Worm (Caenorhabditis elegans) whole organism, mixed stage, embryonic: ENCODE data around the gene M01B2.13.

Source experiments
- M03D4.4 ChIP-seq: sonication (generic microtip); optimal IDR thresholded peaks from 2 replicates; lab custom pipeline; 2017; ENCODE audit warnings: mild to moderate bottlenecking, missing genetic modification characterization, missing compliant biosample characterization
- bed-3 ChIP-seq: fragments of 200-800 bp; sonication (Bioruptor generic); optimal IDR thresholded peaks from 3 replicates; lab custom pipeline; 2018; ENCODE audit warnings: mild to moderate bottlenecking, missing genetic modification characterization, moderate library complexity, missing compliant biosample characterization
- blmp-1 ChIP-seq: fragments of 150-350 bp; optimal IDR thresholded peaks from 2 replicates; lab custom pipeline; 2014; ENCODE audit warnings: missing biosample characterization, missing genetic modification characterization
- ceh-39 ChIP-seq: fragments of 150-350 bp; optimal IDR thresholded peaks from 2 replicates; lab custom pipeline; 2014; ENCODE audit warnings: missing biosample characterization, missing genetic modification characterization
- ceh-43 ChIP-seq: fragments of 200-800 bp; sonication (Bioruptor generic); optimal IDR thresholded peaks from 2 replicates; lab custom pipeline; 2018; ENCODE audit warnings: mild to moderate bottlenecking, missing genetic modification characterization, moderate library complexity, missing compliant biosample characterization
- ces-1 ChIP-seq: fragments of 150-350 bp; optimal IDR thresholded peaks from 2 replicates; lab custom pipeline; 2014; ENCODE audit warnings: missing biosample characterization, missing genetic modification reagents, missing genetic modification characterization
- cnd-1 ChIP-seq: fragments of 200-800 bp; sonication (Bioruptor generic); optimal IDR thresholded peaks from 2 replicates; lab custom pipeline; 2018; ENCODE audit warnings: mild to moderate bottlenecking, missing genetic modification characterization, missing compliant biosample characterization
- drap-1 ChIP-seq: fragments of 200-800 bp; sonication (Bioruptor generic); optimal IDR thresholded peaks from 3 replicates; lab custom pipeline; 2018; ENCODE audit warnings: mild to moderate bottlenecking, missing genetic modification characterization, missing compliant biosample characterization
- elt-3 ChIP-seq: fragments of 150-350 bp; optimal IDR thresholded peaks from 2 replicates; lab custom pipeline; 2014; ENCODE audit warnings: missing biosample characterization, missing genetic modification characterization
- flh-1 ChIP-seq: fragments of 200-800 bp; sonication (Bioruptor generic); optimal IDR thresholded peaks from 2 replicates; lab custom pipeline; 2018; ENCODE audit warnings: mild to moderate bottlenecking, missing genetic modification characterization, moderate library complexity, missing compliant biosample characterization
- ham-2 ChIP-seq: fragments of 200-800 bp; sonication (Bioruptor generic); optimal IDR thresholded peaks from 2 replicates; lab custom pipeline; 2018; ENCODE audit warnings: mild to moderate bottlenecking, missing genetic modification characterization, missing compliant biosample characterization
- lin-13 ChIP-seq: fragments of 150-350 bp; optimal IDR thresholded peaks from 2 replicates; lab custom pipeline; 2014; ENCODE audit warnings: missing biosample characterization, missing genetic modification characterization
- lin-32 ChIP-seq: fragments of 200-800 bp; sonication (Bioruptor generic); optimal IDR thresholded peaks from 2 replicates; lab custom pipeline; 2018; ENCODE audit warnings: mild to moderate bottlenecking, missing genetic modification characterization, missing compliant biosample characterization
- lsy-2 ChIP-seq: fragments of 150-350 bp; optimal IDR thresholded peaks from 2 replicates; lab custom pipeline; 2014; ENCODE audit warnings: missing biosample characterization, missing genetic modification characterization
- mab-5 ChIP-seq: fragments of 150-350 bp; optimal IDR thresholded peaks from 2 replicates; lab custom pipeline; 2014; ENCODE audit warnings: missing biosample characterization, missing genetic modification characterization
- mep-1 ChIP-seq: fragments of 150-350 bp; optimal IDR thresholded peaks from 2 replicates; lab custom pipeline; 2017; ENCODE audit warnings: missing biosample characterization, missing genetic modification reagents, missing genetic modification characterization, inconsistent platforms
- mls-2 ChIP-seq: sonication (generic microtip); optimal IDR thresholded peaks from 2 replicates; lab custom pipeline; 2016; ENCODE audit warnings: mild to moderate bottlenecking, missing genetic modification characterization, moderate library complexity, missing compliant biosample characterization
- nhr-12 ChIP-seq: fragments of 150-350 bp; optimal IDR thresholded peaks from 2 replicates; lab custom pipeline; 2014; ENCODE audit warnings: missing biosample characterization, missing genetic modification characterization
- nhr-2 ChIP-seq: fragments of 150-350 bp; optimal IDR thresholded peaks from 2 replicates; lab custom pipeline; 2014; ENCODE audit warnings: missing biosample characterization, missing genetic modification characterization
- nhr-237 ChIP-seq: fragments of 150-350 bp; optimal IDR thresholded peaks from 2 replicates; lab custom pipeline; 2014; ENCODE audit warnings: missing biosample characterization, missing genetic modification characterization
- nhr-28 ChIP-seq: fragments of 150-350 bp; optimal IDR thresholded peaks from 2 replicates; lab custom pipeline; 2014; ENCODE audit warnings: missing biosample characterization, missing genetic modification characterization
- nhr-76 ChIP-seq: sonication (generic microtip); optimal IDR thresholded peaks from 2 replicates; lab custom pipeline; 2017; ENCODE audit warnings: missing biosample characterization, missing genetic modification characterization
- pha-4 ChIP-seq: fragments of 150-350 bp; optimal IDR thresholded peaks from 2 replicates; lab custom pipeline; 2018; ENCODE audit warnings: missing biosample characterization, missing genetic modification reagents, missing genetic modification characterization
- snpc-4 ChIP-seq: fragments of 150-350 bp; optimal IDR thresholded peaks from 2 replicates; lab custom pipeline; 2014; ENCODE audit warnings: missing biosample characterization, missing genetic modification characterization
- sptf-1 ChIP-seq: sonication (generic microtip); optimal IDR thresholded peaks from 2 replicates; lab custom pipeline; 2017; ENCODE audit warnings: mild to moderate bottlenecking, missing genetic modification characterization, moderate library complexity, missing compliant biosample characterization
- tbx-8 ChIP-seq: fragments of 200-800 bp; sonication (Bioruptor generic); optimal IDR thresholded peaks from 2 replicates; lab custom pipeline; 2018; ENCODE audit warnings: mild to moderate bottlenecking, missing genetic modification characterization, moderate library complexity, missing compliant biosample characterization
- unc-120 ChIP-seq: sonication (generic microtip); optimal IDR thresholded peaks from 2 replicates; lab custom pipeline; 2017; ENCODE audit warnings: missing genetic modification characterization, missing compliant biosample characterization; ENCODE audit not compliant: poor library complexity, severe bottlenecking
- unc-39 ChIP-seq: fragments of 150-350 bp; optimal IDR thresholded peaks from 2 replicates; lab custom pipeline; 2014; ENCODE audit warnings: missing biosample characterization, missing genetic modification characterization
- unc-62 ChIP-seq: fragments of 150-350 bp; optimal IDR thresholded peaks from 2 replicates; lab custom pipeline; 2014; ENCODE audit warnings: missing biosample characterization, missing genetic modification reagents, missing genetic modification characterization
- zip-8 ChIP-seq: fragments of 150-350 bp; optimal IDR thresholded peaks from 2 replicates; lab custom pipeline; 2014; ENCODE audit warnings: missing biosample characterization, missing genetic modification characterization
- ztf-11 ChIP-seq: fragments of 150-350 bp; optimal IDR thresholded peaks from 2 replicates; lab custom pipeline; 2014; ENCODE audit warnings: missing biosample characterization, missing genetic modification characterization

Gene M01B2.13

DNA sequence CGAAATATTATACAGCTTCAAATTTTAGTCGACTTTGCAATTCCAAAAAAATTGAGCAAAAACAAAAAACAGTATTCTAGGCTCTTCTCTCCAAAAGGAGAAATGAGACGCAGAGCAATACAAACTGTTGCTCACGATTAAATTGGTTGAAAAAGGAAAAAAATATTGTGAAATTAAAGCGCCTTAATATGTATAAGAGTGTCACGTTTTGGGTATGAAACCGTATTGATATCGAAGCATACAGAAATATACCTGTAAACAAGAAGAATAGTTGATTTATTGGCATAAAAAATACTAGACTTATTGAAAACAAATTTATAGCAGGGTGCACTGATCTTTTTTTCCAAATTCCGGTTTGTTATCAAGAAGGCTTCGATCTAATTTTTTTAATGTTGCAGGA is at the start of gene M01B2.13:
Gene M01B2.13 (minus strand): TSS at position 101 of the 400 bp plus-strand sequence.
- no peak for TF ChIP-seq sptf-1
- TF ChIP-seq lin-32 (GFP tag; lab: Kevin White, UChicago), result no peak

DNA sequence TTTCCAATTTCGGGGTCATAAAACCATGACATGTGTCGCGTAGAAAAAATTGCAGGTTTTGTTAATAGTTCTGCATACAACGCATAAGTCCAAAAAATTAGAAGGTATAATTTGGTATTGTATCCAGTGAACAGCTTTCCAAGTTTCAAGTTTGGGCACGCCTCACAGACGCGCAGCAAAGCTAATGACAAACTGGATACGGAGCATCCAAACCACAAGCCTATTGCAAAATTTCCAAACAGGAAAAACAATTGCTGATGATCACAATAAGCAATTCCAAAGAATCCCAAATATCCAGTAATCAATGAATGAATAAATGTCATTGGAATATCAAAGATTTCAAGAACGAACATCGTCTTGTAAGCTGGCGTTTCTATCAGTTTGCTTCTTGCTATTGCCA is 47.8 kb upstream of the M01B2.13 start:
- TF ChIP-seq zip-8, result no peak

DNA sequence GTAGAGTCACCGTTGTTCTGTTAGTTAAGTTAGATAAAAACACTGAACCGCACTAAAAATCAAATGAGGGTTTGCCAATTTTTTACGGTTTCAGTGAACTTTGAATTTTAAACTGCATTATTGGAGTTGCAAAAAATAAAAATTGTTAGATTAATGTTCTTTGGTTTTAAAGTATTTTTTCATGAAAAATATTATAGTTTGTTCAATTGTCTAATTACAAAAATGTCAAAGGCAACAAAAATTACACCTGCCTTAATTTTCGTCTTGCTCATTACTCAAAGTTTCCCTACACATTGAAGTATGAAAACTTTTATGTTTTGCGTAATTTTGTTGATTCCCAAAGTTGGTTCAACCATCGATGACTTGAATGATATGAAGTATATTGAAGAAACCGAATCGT is 45.1 kb upstream of the M01B2.13 start, which contains the start of gene irld-62:
Gene irld-62 (plus strand): TSS at position 301 of the 400 bp plus-strand sequence.
- TF ChIP-seq cnd-1 (tag; lab: Kevin White, UChicago) (no peak), ces-1 (GFP tag; lab: Kevin White, UChicago) (no peak), mep-1 (no peak), tbx-8 (no peak), lin-13 (no peak), mab-5 (tag; lab: Kevin White, UChicago) (no peak), nhr-237 (no peak), mls-2 (tag; lab: Kevin White, UChicago) (no peak), snpc-4 (tag; lab: Kevin White, UChicago) (no peak), drap-1 (GFP tag; lab: Kevin White, UChicago) (no peak), ceh-43 (GFP tag; lab: Kevin White, UChicago) (no peak), lsy-2 (tag; lab: Kevin White, UChicago) (no peak), unc-120 (tag; lab: Kevin White, UChicago) (no peak), pha-4 (tag; lab: Kevin White, UChicago) (no peak), nhr-28 (tag; lab: Kevin White, UChicago) (no peak), M03D4.4 (tag; lab: Kevin White, UChicago) (no peak)

- no peak for TF ChIP-seq elt-3 (tag; lab: Kevin White, UChicago)
- no peak for TF ChIP-seq ceh-39 (tag; lab: Kevin White, UChicago)
- TF ChIP-seq pha-4 (tag; lab: Kevin White, UChicago), result no peak
- TF ChIP-seq nhr-28 (tag; lab: Kevin White, UChicago), result no peak
- TF ChIP-seq unc-62 (GFP tag; lab: Kevin White, UChicago), result no peak
These were observed 43.3 kb upstream of the M01B2.13 start, which contains the start of gene srz-10 for ce11 chrV:15309011-15309410. srz-10 (minus strand) TSS chrV:15309098.

DNA sequence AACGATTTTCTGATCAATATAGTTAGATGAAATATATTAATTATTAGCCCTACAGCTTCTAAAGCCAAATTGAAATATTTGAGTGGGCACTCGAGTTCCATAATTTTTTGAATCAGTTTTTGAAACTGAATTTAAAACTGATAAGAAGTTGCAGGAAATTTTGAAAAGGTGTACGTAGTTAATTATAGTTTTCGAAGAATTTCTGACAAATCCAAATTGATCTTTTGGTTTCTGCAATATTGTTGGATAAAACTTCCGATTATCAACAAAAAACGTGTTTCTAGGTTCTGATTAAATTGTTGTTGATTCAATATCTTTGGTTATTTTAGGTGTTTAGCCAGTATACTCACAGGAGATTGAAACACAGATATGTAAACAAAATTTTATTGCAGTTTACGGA is 41.0 kb upstream of the M01B2.13 start, which contains the start of gene T26H8.4:
Gene T26H8.4 (minus strand): TSS at position 101 of the 400 bp plus-strand sequence.
- TF ChIP-seq ceh-39 (tag; lab: Kevin White, UChicago) (no peak), cnd-1 (tag; lab: Kevin White, UChicago) (no peak), flh-1 (no peak), ztf-11 (tag; lab: Kevin White, UChicago) (no peak), drap-1 (GFP tag; lab: Kevin White, UChicago) (no peak), blmp-1 (tag; lab: Kevin White, UChicago) (no peak), bed-3 (no peak), M03D4.4 (tag; lab: Kevin White, UChicago) (no peak), lsy-2 (tag; lab: Kevin White, UChicago) (no peak), ham-2 (GFP tag; lab: Kevin White, UChicago) (no peak), lin-32 (GFP tag; lab: Kevin White, UChicago) (no peak), nhr-76 (tag; lab: Kevin White, UChicago) (no peak)

ce11 chrV:15305502-15305901 is 39.8 kb upstream of the M01B2.13 start, which contains the start of gene T26H8.5:
T26H8.5 (minus strand) TSS chrV:15305602.
- TF ChIP-seq unc-39, result no peak
- no peak for TF ChIP-seq nhr-28 (tag; lab: Kevin White, UChicago)
- TF ChIP-seq drap-1 (GFP tag; lab: Kevin White, UChicago), result no peak
- TF ChIP-seq nhr-237, result no peak
- TF ChIP-seq sptf-1, result no peak
- TF ChIP-seq mls-2 (tag; lab: Kevin White, UChicago), result no peak
- no peak for TF ChIP-seq nhr-2 (tag; lab: Kevin White, UChicago)
- no peak for TF ChIP-seq nhr-12 (tag; lab: Kevin White, UChicago)
- TF ChIP-seq mab-5 (tag; lab: Kevin White, UChicago), result no peak
